Worm (Caenorhabditis elegans): Measurements from ENCODE around the gene dnj-7.

Gene dnj-7

ce11 chrX:7191882-7192281 is 2.5 kb upstream of the dnj-7 start, which contains the start of gene C55B6.7:
C55B6.7 (minus strand) TSS chrX:7191982.
- no peak for TF ChIP-seq B0261.1 (tag; optimal IDR thresholded peaks at IDR 0.05)
- TF ChIP-seq ceh-100 (GFP tag; IDR thresholded peaks at IDR 0.05): no peak
- no peak for TF ChIP-seq D2030.7 (GFP tag; IDR thresholded peaks at IDR 0.05)
- no peak for TF ChIP-seq madf-3 (GFP tag; IDR thresholded peaks at IDR 0.05)
- no peak for TF ChIP-seq bed-2 (GFP tag; IDR thresholded peaks at IDR 0.05)
- TF ChIP-seq ekl-4 (GFP tag; IDR thresholded peaks at IDR 0.05): no peak
- no peak for TF ChIP-seq gei-17 (GFP tag; optimal IDR thresholded peaks at IDR 0.05)
- no peak for TF ChIP-seq snpc-3.4 (tag; optimal IDR thresholded peaks at IDR 0.05)
- TF ChIP-seq ztf-18 (tag; optimal IDR thresholded peaks at IDR 0.05): no peak
- TF ChIP-seq rcor-1 (GFP tag; IDR thresholded peaks at IDR 0.05): no peak
- TF ChIP-seq ztf-25 (GFP tag; IDR thresholded peaks at IDR 0.05): no peak
- TF ChIP-seq snpc-4 (GFP tag; optimal IDR thresholded peaks at IDR 0.05): no peak
- no peak for TF ChIP-seq snpc-4 (tag; optimal IDR thresholded peaks at IDR 0.05)
- no peak for TF ChIP-seq sea-2 (GFP tag; IDR thresholded peaks at IDR 0.05)
- no peak for TF ChIP-seq nhr-120 (GFP tag; IDR thresholded peaks at IDR 0.05)
- TF ChIP-seq nhr-80 (tag; optimal IDR thresholded peaks at IDR 0.05): no peak
- TF ChIP-seq F55B11.4 (tag; optimal IDR thresholded peaks at IDR 0.05; ENCODE audit: borderline replicate concordance, insufficient read depth): no peak
- no peak for TF ChIP-seq egrh-3 (GFP tag; IDR thresholded peaks at IDR 0.05)

DNA sequence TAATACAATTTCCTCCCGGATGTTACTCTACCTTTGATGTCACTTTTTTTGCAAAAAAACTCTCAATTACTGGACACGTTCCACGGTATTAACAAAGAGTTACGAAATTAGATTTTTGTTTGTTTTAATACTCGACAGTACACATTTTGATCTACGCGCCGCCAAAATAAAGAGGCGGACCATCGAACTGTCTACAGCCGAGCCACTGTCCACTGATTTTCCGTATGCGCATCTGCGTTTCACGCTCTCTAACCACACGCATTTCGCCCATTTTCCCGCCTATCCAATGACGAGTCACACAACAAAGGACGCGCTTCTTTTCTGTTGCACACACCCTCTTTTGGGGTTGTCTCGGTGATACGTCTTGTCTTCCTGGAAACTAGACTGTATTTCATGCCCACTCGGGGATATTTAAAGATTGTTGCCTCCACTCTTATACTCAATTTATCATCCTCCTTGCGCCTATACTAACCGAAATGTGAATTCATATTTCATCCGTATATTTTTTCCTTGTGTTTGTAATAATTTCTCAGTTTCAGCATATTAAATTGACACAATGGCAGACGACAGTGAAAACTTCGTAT is 5.6 kb downstream of the dnj-7 start, which contains the start of gene C55B6.1:
C55B6.1 (plus strand) TSS at position 534 of the 584 bp plus-strand sequence.
- TF ChIP-seq madf-6 (GFP tag; IDR thresholded peaks at IDR 0.05): peak; percentile 39; the same call in 1 of the 2 replicates
- TF ChIP-seq ztf-28 (GFP tag; IDR thresholded peaks at IDR 0.05): no peak
- no peak for TF ChIP-seq nhr-179 (tag; optimal IDR thresholded peaks at IDR 0.05)
- no peak for TF ChIP-seq F57A8.1 (GFP tag; optimal IDR thresholded peaks at IDR 0.05)
- TF ChIP-seq lin-40 (tag; optimal IDR thresholded peaks at IDR 0.05): no peak
- TF ChIP-seq hmg-1.2 (GFP tag; IDR thresholded peaks at IDR 0.05): peak; percentile 49
- 0 out of 2 replicates have a peak, but pooled peaks have one; percentile 26 for TF ChIP-seq hsf-1 (GFP tag; IDR thresholded peaks at IDR 0.05)
- TF ChIP-seq aptf-2 (GFP tag; conservative IDR thresholded peaks at IDR 0.05): 0 out of 2 replicates have a peak, but pooled peaks have one; percentile 18
- TF ChIP-seq hlh-26 (GFP tag; conservative IDR thresholded peaks at IDR 0.05): no peak
- no peak for TF ChIP-seq nfya-1 (tag; optimal IDR thresholded peaks at IDR 0.05; ENCODE audit: borderline replicate concordance, insufficient read depth)
- TF ChIP-seq F37B4.10 (GFP tag; IDR thresholded peaks at IDR 0.05): no peak
- peak; percentile 40; the same call in 1 of the 2 replicates for TF ChIP-seq dox-1 (GFP tag; IDR thresholded peaks at IDR 0.05)
- no peak for TF ChIP-seq aptf-3 (GFP tag; IDR thresholded peaks at IDR 0.05)
- TF ChIP-seq let-607 (tag; optimal IDR thresholded peaks at IDR 0.05): no peak
- no peak for TF ChIP-seq F39B2.1 (GFP tag; IDR thresholded peaks at IDR 0.05)
- no peak for TF ChIP-seq bed-2 (GFP tag; IDR thresholded peaks at IDR 0.05)
- TF ChIP-seq efl-1 (GFP tag; optimal IDR thresholded peaks at IDR 0.05): peak; percentile 36
- TF ChIP-seq ama-1 (optimal IDR thresholded peaks at IDR 0.05): no peak
- no peak for TF ChIP-seq ama-1 (GFP tag; optimal IDR thresholded peaks at IDR 0.05)
- no peak for TF ChIP-seq ceh-27 (GFP tag; optimal IDR thresholded peaks at IDR 0.05)
- peak; percentile 22 for TF ChIP-seq madf-8 (GFP tag; conservative IDR thresholded peaks at IDR 0.05)
- TF ChIP-seq unc-62 (GFP tag; optimal IDR thresholded peaks at IDR 0.05): no peak
- no peak for TF ChIP-seq mel-28 (tag; optimal IDR thresholded peaks at IDR 0.05; ENCODE audit: borderline replicate concordance)
- TF ChIP-seq T07F8.4 (tag; optimal IDR thresholded peaks at IDR 0.05): no peak
- no peak for TF ChIP-seq lag-1 (GFP tag; IDR thresholded peaks at IDR 0.05)
- TF ChIP-seq Y53G8AR.9 (GFP tag; conservative IDR thresholded peaks at IDR 0.05): no peak
- TF ChIP-seq F23B12.7 (tag; optimal IDR thresholded peaks at IDR 0.05; ENCODE audit: insufficient read depth): no peak
- no peak for TF ChIP-seq tbx-9 (tag; optimal IDR thresholded peaks at IDR 0.05; ENCODE audit: borderline replicate concordance)
- TF ChIP-seq sea-2 (GFP tag; IDR thresholded peaks at IDR 0.05): no peak
